Worm (Caenorhabditis elegans) whole organism, late embryonic: ENCODE results near the gene cab-1.

Experiments used
- C08G9.2 ChIP-seq: sonication (generic microtip); optimal IDR thresholded peaks from 2 replicates; lab custom pipeline; 2016; ENCODE audit warnings: mild to moderate bottlenecking, missing genetic modification characterization, moderate library complexity, missing compliant biosample characterization
- T23F11.4 ChIP-seq: fragments of 200-800 bp; sonication (Bioruptor generic); optimal IDR thresholded peaks from 2 replicates; lab custom pipeline; 2018; ENCODE audit warnings: mild to moderate bottlenecking, missing genetic modification characterization, missing compliant biosample characterization
- ceh-14 ChIP-seq: sonication (generic microtip); optimal IDR thresholded peaks from 2 replicates; lab custom pipeline; 2016; ENCODE audit warnings: missing genotype, missing genetic modification characterization, missing compliant biosample characterization
- ceh-18 ChIP-seq: sonication (generic microtip); optimal IDR thresholded peaks from 2 replicates; lab custom pipeline; 2016; ENCODE audit warnings: missing genetic modification characterization, missing compliant biosample characterization
- ceh-19 ChIP-seq: fragments of 200-800 bp; sonication (Bioruptor generic); optimal IDR thresholded peaks from 2 replicates; lab custom pipeline; 2018; ENCODE audit warnings: mild to moderate bottlenecking, missing genetic modification characterization, missing compliant biosample characterization
- ceh-22 ChIP-seq: sonication (generic microtip); optimal IDR thresholded peaks from 2 replicates; lab custom pipeline; 2017; ENCODE audit warnings: missing biosample characterization, missing genetic modification characterization
- ceh-31 ChIP-seq: sonication (generic microtip); optimal IDR thresholded peaks from 2 replicates; lab custom pipeline; 2016; ENCODE audit warnings: missing genetic modification characterization, missing compliant biosample characterization
- ceh-34 ChIP-seq: sonication (generic microtip); optimal IDR thresholded peaks from 2 replicates; lab custom pipeline; 2016; ENCODE audit warnings: mild to moderate bottlenecking, missing genetic modification characterization, missing compliant biosample characterization
- ceh-45 ChIP-seq: fragments of 200-800 bp; sonication (Bioruptor generic); IDR thresholded peaks from 2 replicates; pipeline ENCODE4 v1.3.6; 2022; ENCODE audit warnings: missing genetic modification reagents, missing genetic modification characterization, missing compliant biosample characterization
- ceh-6 ChIP-seq: fragments of 200-800 bp; sonication (Bioruptor generic); optimal IDR thresholded peaks from 2 replicates; lab custom pipeline; 2018; ENCODE audit warnings: mild to moderate bottlenecking, missing genetic modification characterization, missing compliant biosample characterization
- dmd-4 ChIP-seq: sonication (generic microtip); optimal IDR thresholded peaks from 2 replicates; lab custom pipeline; 2016; ENCODE audit warnings: borderline replicate concordance, missing genetic modification characterization, missing compliant biosample characterization
- dve-1 ChIP-seq: sonication (generic microtip); optimal IDR thresholded peaks from 2 replicates; lab custom pipeline; 2017; ENCODE audit warnings: antibody characterized with exemption, mild to moderate bottlenecking, missing genetic modification characterization, missing compliant biosample characterization
- elt-2 ChIP-seq: sonication (generic microtip); optimal IDR thresholded peaks from 2 replicates; lab custom pipeline; 2016; ENCODE audit warnings: missing genetic modification reagents, missing genetic modification characterization, missing compliant biosample characterization
- fax-1 ChIP-seq: sonication (generic microtip); optimal IDR thresholded peaks from 2 replicates; lab custom pipeline; 2016; ENCODE audit warnings: missing genotype, missing genetic modification characterization, missing compliant biosample characterization
- fkh-6 ChIP-seq: sonication (generic microtip); optimal IDR thresholded peaks from 2 replicates; lab custom pipeline; 2016; ENCODE audit warnings: missing genetic modification characterization, missing compliant biosample characterization
- hlh-30 ChIP-seq: sonication (generic microtip); optimal IDR thresholded peaks from 2 replicates; lab custom pipeline; 2017; ENCODE audit warnings: antibody characterized with exemption, missing genetic modification characterization, missing compliant biosample characterization; ENCODE audit not compliant: insufficient read depth
- hlh-6 ChIP-seq: sonication (generic microtip); optimal IDR thresholded peaks from 2 replicates; lab custom pipeline; 2016; ENCODE audit warnings: missing genotype, missing genetic modification characterization, missing compliant biosample characterization
- hlh-8 ChIP-seq: sonication (generic microtip); optimal IDR thresholded peaks from 2 replicates; lab custom pipeline; 2016; ENCODE audit warnings: missing genotype, missing genetic modification characterization, missing compliant biosample characterization
- lim-6 ChIP-seq: sonication (generic microtip); optimal IDR thresholded peaks from 2 replicates; lab custom pipeline; 2016; ENCODE audit warnings: missing genetic modification characterization, missing compliant biosample characterization
- madf-2 ChIP-seq: sonication (generic microtip); optimal IDR thresholded peaks from 2 replicates; lab custom pipeline; 2017; ENCODE audit warnings: missing genetic modification characterization, missing compliant biosample characterization
- mec-3 ChIP-seq: sonication (generic microtip); optimal IDR thresholded peaks from 2 replicates; lab custom pipeline; 2016; ENCODE audit warnings: borderline replicate concordance, missing genetic modification characterization, missing compliant biosample characterization
- nfya-1 ChIP-seq: sonication (generic microtip); optimal IDR thresholded peaks from 2 replicates; lab custom pipeline; 2017; ENCODE audit warnings: missing genetic modification characterization, mild to moderate bottlenecking, missing compliant biosample characterization, antibody characterized with exemption, moderate library complexity
- odd-2 ChIP-seq: sonication (generic microtip); optimal IDR thresholded peaks from 2 replicates; lab custom pipeline; 2017; ENCODE audit warnings: antibody characterized with exemption, mild to moderate bottlenecking, missing genetic modification characterization, missing compliant biosample characterization
- rnt-1 ChIP-seq: sonication (generic microtip); optimal IDR thresholded peaks from 2 replicates; lab custom pipeline; 2016; ENCODE audit warnings: missing genetic modification characterization, missing compliant biosample characterization
- sdc-2 ChIP-seq: sonication (generic microtip); optimal IDR thresholded peaks from 2 replicates; lab custom pipeline; 2016; ENCODE audit warnings: missing genotype, missing genetic modification characterization, missing compliant biosample characterization
- sox-4 ChIP-seq: sonication (generic microtip); optimal IDR thresholded peaks from 2 replicates; lab custom pipeline; 2017; ENCODE audit warnings: mild to moderate bottlenecking, missing genetic modification characterization, inconsistent platforms, missing compliant biosample characterization
- syd-9 ChIP-seq: sonication (generic microtip); optimal IDR thresholded peaks from 2 replicates; lab custom pipeline; 2016; ENCODE audit warnings: mild to moderate bottlenecking, missing genetic modification characterization, moderate library complexity, missing compliant biosample characterization
- tbx-2 ChIP-seq: sonication (generic microtip); optimal IDR thresholded peaks from 2 replicates; lab custom pipeline; 2016; ENCODE audit warnings: missing genetic modification characterization, missing compliant biosample characterization
- unc-3 ChIP-seq, 2 experiments: fragments of 200-800 bp in 1 of 2; sonication (Bioruptor generic) in 1 of 2; sonication (generic microtip) in 1 of 2; conservative IDR thresholded peaks in 1 of 2; optimal IDR thresholded peaks in 1 of 2; 2 replicates each; pipeline versions ENCODE4 v1.3.6 to Lab custom; 2016 to 2022; ENCODE audit warnings: missing compliant biosample characterization in 2 of 2, missing genetic modification characterization in 2 of 2, missing genetic modification reagents in 1 of 2
- unc-42 ChIP-seq: sonication (generic microtip); optimal IDR thresholded peaks from 2 replicates; lab custom pipeline; 2016; ENCODE audit warnings: missing genotype, missing genetic modification characterization, missing compliant biosample characterization
- unc-55 ChIP-seq: sonication (generic microtip); optimal IDR thresholded peaks from 2 replicates; lab custom pipeline; 2017; ENCODE audit warnings: missing biosample characterization, missing genetic modification reagents, missing genetic modification characterization
- unc-86 ChIP-seq: sonication (generic microtip); optimal IDR thresholded peaks from 2 replicates; lab custom pipeline; 2016; ENCODE audit warnings: missing genetic modification characterization, missing compliant biosample characterization
- zip-5 ChIP-seq: sonication (generic microtip); optimal IDR thresholded peaks from 2 replicates; lab custom pipeline; 2016; ENCODE audit warnings: missing genetic modification characterization, missing compliant biosample characterization
- ztf-16 ChIP-seq: sonication (generic microtip); optimal IDR thresholded peaks from 2 replicates; lab custom pipeline; 2017; ENCODE audit warnings: missing genetic modification characterization, missing compliant biosample characterization

The cab-1 gene

ce11 chrX:12210145-12211032 lies 2.3 kb downstream of the cab-1 start:
- TF ChIP-seq elt-2 (tag; lab: Kevin White, UChicago) (peak; percentile 43), ztf-16 (no peak), C08G9.2 (tag; lab: Kevin White, UChicago) (no peak), ceh-14 (tag; lab: Kevin White, UChicago) (peak; percentile 42)

- no peak for TF ChIP-seq T23F11.4 (GFP tag; lab: Kevin White, UChicago)
- no peak for TF ChIP-seq ceh-19 (GFP tag; lab: Kevin White, UChicago)
- no peak for TF ChIP-seq fkh-6 (tag; lab: Kevin White, UChicago)
- no peak for TF ChIP-seq unc-55 (GFP tag; lab: Kevin White, UChicago)
- no peak for TF ChIP-seq fax-1 (tag; lab: Kevin White, UChicago)
- TF ChIP-seq C08G9.2 (tag; lab: Kevin White, UChicago) = no peak
- TF ChIP-seq syd-9 (tag; lab: Kevin White, UChicago) = no peak
- TF ChIP-seq hlh-8 (tag; lab: Kevin White, UChicago) = no peak
Observed at ce11 chrX:12207078-12207477, 5.6 kb downstream of the cab-1 start.

ce11 chrX:12205478-12206059 lies 7.1 kb downstream of the cab-1 start:
- TF ChIP-seq ceh-14 (tag; lab: Kevin White, UChicago) (peak; percentile 40), ceh-31 (tag; lab: Kevin White, UChicago) (peak; percentile 67), tbx-2 (tag; lab: Kevin White, UChicago) (peak; percentile 64), ceh-18 (tag; lab: Kevin White, UChicago) (peak; percentile 17), ceh-45 (GFP tag; lab: Robert Waterston, UW) (no peak), unc-3 (GFP tag; conservative IDR thresholded peaks at IDR 0.05; lab: Robert Waterston, UW) (0 out of 2 replicates have a peak, but pooled peaks have one; percentile 26), unc-3 (tag; optimal IDR thresholded peaks at IDR 0.05; lab: Kevin White, UChicago) (no peak), dve-1 (tag; lab: Kevin White, UChicago) (no peak), unc-86 (tag; lab: Kevin White, UChicago) (peak; percentile 48), ceh-34 (peak; percentile 49), elt-2 (tag; lab: Kevin White, UChicago) (no peak), hlh-8 (tag; lab: Kevin White, UChicago) (no peak), ceh-6 (GFP tag; lab: Kevin White, UChicago) (no peak), C08G9.2 (tag; lab: Kevin White, UChicago) (peak; percentile 35), nfya-1 (peak; percentile 9), unc-42 (tag; lab: Kevin White, UChicago) (peak; percentile 54), madf-2 (tag; lab: Kevin White, UChicago) (peak; percentile 94), sdc-2 (tag; lab: Kevin White, UChicago) (peak; percentile 29), hlh-30 (tag; lab: Kevin White, UChicago) (peak; percentile 41), sox-4 (tag; lab: Kevin White, UChicago) (peak; percentile 11), mec-3 (tag; lab: Kevin White, UChicago) (peak; percentile 5)

ce11 chrX:12204334-12204733 lies 8.4 kb downstream of the cab-1 start:
- TF ChIP-seq lim-6 (tag; lab: Kevin White, UChicago) (no peak), ceh-14 (tag; lab: Kevin White, UChicago) (peak; percentile 23), sox-4 (tag; lab: Kevin White, UChicago) (no peak), unc-42 (tag; lab: Kevin White, UChicago) (peak; percentile 26), dmd-4 (tag; lab: Kevin White, UChicago) (no peak), ceh-22 (no peak), rnt-1 (tag; lab: Kevin White, UChicago) (no peak), dve-1 (tag; lab: Kevin White, UChicago) (no peak), zip-5 (tag; lab: Kevin White, UChicago) (no peak), odd-2 (tag; lab: Kevin White, UChicago) (no peak), hlh-6 (tag; lab: Kevin White, UChicago) (no peak), hlh-30 (tag; lab: Kevin White, UChicago) (peak; percentile 79)
